Worm (Caenorhabditis elegans): ENCODE results near the gene aat-6.

The aat-6 gene

DNA sequence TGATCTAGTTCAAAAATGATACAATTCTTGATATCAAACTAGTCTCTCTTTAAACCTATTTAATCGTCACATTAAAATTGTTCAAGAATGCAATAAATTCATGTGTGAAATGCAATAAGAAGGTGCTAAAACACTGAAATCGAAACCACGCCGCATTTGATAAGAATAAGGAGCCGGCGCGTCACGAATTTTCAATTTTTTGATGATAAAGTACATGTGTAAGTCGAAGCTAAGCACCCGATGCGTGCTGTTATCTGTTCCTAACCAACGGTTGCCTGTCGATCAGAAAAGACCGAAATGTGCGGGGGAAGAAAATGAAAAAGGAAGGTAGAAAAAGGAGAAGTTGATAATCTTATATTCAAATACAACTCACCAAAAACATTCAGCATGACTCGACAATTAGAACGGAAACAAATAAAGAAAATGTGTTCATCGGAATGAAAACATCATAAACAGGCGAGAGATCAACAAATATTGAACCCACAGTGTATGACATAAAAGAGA, at the start of gene aat-6:
Gene aat-6 (minus strand): TSS at position 454 of the 504 bp plus-strand sequence.
- TF ChIP-seq tbx-8 (GFP tag; optimal IDR thresholded peaks at IDR 0.05) (no peak), ceh-39 (tag; optimal IDR thresholded peaks at IDR 0.05) (no peak), unc-120 (tag; optimal IDR thresholded peaks at IDR 0.05; ENCODE audit: poor library complexity, severe bottlenecking) (no peak), ceh-43 (GFP tag; optimal IDR thresholded peaks at IDR 0.05) (no peak), lsy-2 (tag; optimal IDR thresholded peaks at IDR 0.05) (no peak), nhr-28 (tag; optimal IDR thresholded peaks at IDR 0.05) (no peak), cnd-1 (tag; optimal IDR thresholded peaks at IDR 0.05) (no peak), ceh-83 (GFP tag; optimal IDR thresholded peaks at IDR 0.05) (no peak), sem-2 (GFP tag; optimal IDR thresholded peaks at IDR 0.05) (no peak), mep-1 (tag; optimal IDR thresholded peaks at IDR 0.05) (no peak)

ce11 chrV:11520215-11520614, 49.8 kb upstream of the aat-6 start, which contains the start of the genes C55A6.11 and C55A6.7:
TSS of gene C55A6.11 (plus strand) at chrV:11520515.
TSS of gene C55A6.7 (minus strand) at chrV:11520530.
- TF ChIP-seq ztf-11 (tag; optimal IDR thresholded peaks at IDR 0.05), result no peak
- no peak for TF ChIP-seq bed-3 (GFP tag; optimal IDR thresholded peaks at IDR 0.05)
- TF ChIP-seq lin-32 (GFP tag; optimal IDR thresholded peaks at IDR 0.05), result no peak
- no peak for TF ChIP-seq unc-120 (tag; optimal IDR thresholded peaks at IDR 0.05; ENCODE audit: poor library complexity, severe bottlenecking)
- no peak for TF ChIP-seq lsy-2 (tag; optimal IDR thresholded peaks at IDR 0.05)
- TF ChIP-seq ceh-43 (GFP tag; optimal IDR thresholded peaks at IDR 0.05), result no peak
- no peak for TF ChIP-seq sem-2 (GFP tag; optimal IDR thresholded peaks at IDR 0.05)
- no peak for TF ChIP-seq ham-2 (GFP tag; optimal IDR thresholded peaks at IDR 0.05)
- no peak for TF ChIP-seq flh-1 (GFP tag; optimal IDR thresholded peaks at IDR 0.05)
- no peak for TF ChIP-seq blmp-1 (tag; optimal IDR thresholded peaks at IDR 0.05)
- TF ChIP-seq drap-1 (GFP tag; optimal IDR thresholded peaks at IDR 0.05), result no peak
- no peak for TF ChIP-seq unc-39 (tag; optimal IDR thresholded peaks at IDR 0.05)
- no peak for TF ChIP-seq ces-1 (GFP tag; optimal IDR thresholded peaks at IDR 0.05)

ce11 chrV:11517789-11518188, 47.3 kb upstream of the aat-6 start, which contains the start of gene C55A6.4:
TSS of gene C55A6.4 (minus strand) at chrV:11517889.
- TF ChIP-seq elt-3 (tag; optimal IDR thresholded peaks at IDR 0.05), result no peak
- TF ChIP-seq zip-8 (tag; optimal IDR thresholded peaks at IDR 0.05), result no peak
- TF ChIP-seq ham-2 (GFP tag; optimal IDR thresholded peaks at IDR 0.05), result no peak
- TF ChIP-seq lin-13 (tag; optimal IDR thresholded peaks at IDR 0.05), result no peak
- TF ChIP-seq hlh-1 (tag; optimal IDR thresholded peaks at IDR 0.05), result no peak
- no peak for TF ChIP-seq nhr-28 (tag; optimal IDR thresholded peaks at IDR 0.05)
- no peak for TF ChIP-seq nhr-12 (tag; optimal IDR thresholded peaks at IDR 0.05)
- no peak for TF ChIP-seq mep-1 (tag; optimal IDR thresholded peaks at IDR 0.05)
- no peak for TF ChIP-seq M03D4.4 (tag; optimal IDR thresholded peaks at IDR 0.05)
- TF ChIP-seq sem-2 (GFP tag; optimal IDR thresholded peaks at IDR 0.05), result no peak

ce11 chrV:11516141-11516591, 45.7 kb upstream of the aat-6 start, which contains the start of gene sdz-8:
TSS of gene sdz-8 (minus strand) at chrV:11516191.
- TF ChIP-seq cnd-1 (tag; optimal IDR thresholded peaks at IDR 0.05), result no peak
- no peak for TF ChIP-seq lin-13 (tag; optimal IDR thresholded peaks at IDR 0.05)
- no peak for TF ChIP-seq mls-2 (tag; optimal IDR thresholded peaks at IDR 0.05)
- no peak for TF ChIP-seq mab-5 (tag; optimal IDR thresholded peaks at IDR 0.05)
- no peak for TF ChIP-seq zip-8 (tag; optimal IDR thresholded peaks at IDR 0.05)
- no peak for TF ChIP-seq ceh-43 (GFP tag; optimal IDR thresholded peaks at IDR 0.05)
- no peak for TF ChIP-seq nhr-28 (tag; optimal IDR thresholded peaks at IDR 0.05)
- no peak for TF ChIP-seq ceh-39 (tag; optimal IDR thresholded peaks at IDR 0.05)
- no peak for TF ChIP-seq blmp-1 (tag; optimal IDR thresholded peaks at IDR 0.05)
- TF ChIP-seq flh-1 (GFP tag; optimal IDR thresholded peaks at IDR 0.05), result no peak
- TF ChIP-seq ceh-83 (GFP tag; optimal IDR thresholded peaks at IDR 0.05), result no peak
- no peak for TF ChIP-seq tbx-8 (GFP tag; optimal IDR thresholded peaks at IDR 0.05)
- no peak for TF ChIP-seq unc-120 (tag; optimal IDR thresholded peaks at IDR 0.05; ENCODE audit: poor library complexity, severe bottlenecking)

- TF ChIP-seq hlh-1 (tag; optimal IDR thresholded peaks at IDR 0.05), result no peak
- TF ChIP-seq nhr-28 (tag; optimal IDR thresholded peaks at IDR 0.05), result no peak
- no peak for TF ChIP-seq ham-2 (GFP tag; optimal IDR thresholded peaks at IDR 0.05)
- TF ChIP-seq tbx-8 (GFP tag; optimal IDR thresholded peaks at IDR 0.05), result no peak
These were observed 44.7 kb upstream of the aat-6 start for ce11 chrV:11515145-11515544.

ce11 chrV:11514677-11515076, 44.2 kb upstream of the aat-6 start, which contains the start of gene C55A6.6:
TSS of gene C55A6.6 (minus strand) at chrV:11514737.
- TF ChIP-seq unc-62 (GFP tag; optimal IDR thresholded peaks at IDR 0.05), result no peak
- no peak for TF ChIP-seq M03D4.4 (tag; optimal IDR thresholded peaks at IDR 0.05)
- TF ChIP-seq cnd-1 (tag; optimal IDR thresholded peaks at IDR 0.05), result no peak
- no peak for TF ChIP-seq ceh-43 (GFP tag; optimal IDR thresholded peaks at IDR 0.05)
- TF ChIP-seq unc-39 (tag; optimal IDR thresholded peaks at IDR 0.05), result no peak
- no peak for TF ChIP-seq nhr-76 (tag; optimal IDR thresholded peaks at IDR 0.05)
- no peak for TF ChIP-seq sptf-1 (tag; optimal IDR thresholded peaks at IDR 0.05)
- no peak for TF ChIP-seq ztf-11 (tag; optimal IDR thresholded peaks at IDR 0.05)
- no peak for TF ChIP-seq lin-13 (tag; optimal IDR thresholded peaks at IDR 0.05)
- TF ChIP-seq mep-1 (tag; optimal IDR thresholded peaks at IDR 0.05), result no peak
- no peak for TF ChIP-seq ceh-83 (GFP tag; optimal IDR thresholded peaks at IDR 0.05)
- TF ChIP-seq mab-5 (tag; optimal IDR thresholded peaks at IDR 0.05), result no peak
- TF ChIP-seq ces-1 (GFP tag; optimal IDR thresholded peaks at IDR 0.05), result no peak
- no peak for TF ChIP-seq hlh-1 (tag; optimal IDR thresholded peaks at IDR 0.05)
